Worm (Caenorhabditis elegans) whole organism, mixed stage, embryonic: ENCODE measurements around the gene ZK1073.1.

ENCODE experiments used
- pha-4 ChIP-seq: fragments of 150-350 bp; optimal IDR thresholded peaks from 2 replicates; lab custom pipeline; 2018; ENCODE audit warnings: missing biosample characterization, missing genetic modification reagents, missing genetic modification characterization
- unc-62 ChIP-seq: fragments of 150-350 bp; optimal IDR thresholded peaks from 2 replicates; lab custom pipeline; 2014; ENCODE audit warnings: missing biosample characterization, missing genetic modification reagents, missing genetic modification characterization

DNA sequence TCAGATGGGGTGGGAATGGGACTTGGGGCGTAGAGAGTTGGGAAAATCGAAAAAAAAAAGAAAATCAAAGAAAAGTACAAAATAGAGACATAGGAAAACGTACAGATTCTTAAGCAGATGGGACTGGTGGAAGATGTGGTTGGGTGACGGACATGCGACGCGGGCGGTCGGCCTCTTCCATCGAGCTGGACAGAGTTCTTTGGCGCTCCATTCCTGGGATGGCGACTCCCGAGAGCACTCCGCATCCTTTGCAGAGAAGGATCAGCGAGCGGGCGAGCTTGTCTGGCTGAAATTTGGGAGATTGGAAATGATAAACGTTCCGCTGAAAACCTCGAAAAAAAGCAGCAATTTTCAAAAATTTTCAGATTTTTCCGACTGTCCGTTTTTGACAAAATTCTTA is 4.4 kb downstream of the ZK1073.1 start:
- TF ChIP-seq unc-62 (GFP tag; lab: Kevin White, UChicago) (no peak), pha-4 (tag; lab: Kevin White, UChicago) (no peak)
